Fruit fly (Drosophila melanogaster): Measurements from ENCODE around the gene Nubp2.
A peak's percentile ranks its signal among the peaks of the same experiment; 100 is the strongest.

Gene Nubp2

DNA sequence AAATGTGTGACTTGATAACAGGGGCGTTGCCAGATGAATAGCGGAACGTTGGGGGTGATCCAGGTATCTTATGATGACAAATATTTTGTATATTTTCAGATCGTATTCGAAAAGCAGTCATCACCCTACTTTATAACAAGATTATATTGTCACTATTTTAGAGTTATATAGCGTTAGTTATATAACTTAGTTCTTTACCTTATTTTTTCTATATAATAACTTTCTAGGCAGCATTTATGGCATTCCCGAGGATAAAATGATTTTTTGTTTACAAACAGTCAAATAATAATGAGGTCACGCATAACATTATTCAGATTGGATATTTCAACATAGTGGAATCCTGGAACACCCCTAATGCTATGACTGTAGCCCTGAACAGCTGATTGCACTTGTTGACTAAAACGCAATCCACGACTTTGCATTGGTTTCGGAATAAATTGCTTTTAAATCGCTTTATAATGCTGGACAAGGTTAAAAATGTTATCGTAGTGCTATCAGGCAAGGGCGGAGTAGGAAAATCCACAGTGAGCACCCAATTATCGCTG lies at the start of gene Nubp2:
TSS of gene Nubp2 (plus strand) at position 381 of the 545 bp plus-strand sequence.
- TF ChIP-seq CG1620 (GFP tag; optimal IDR thresholded peaks at IDR 0.05) (peak; percentile 97), kay (GFP tag; ENCODE audit: borderline replicate concordance) (peak; percentile 58), CG7101 (tag; optimal IDR thresholded peaks at IDR 0.05) (peak; percentile 94), Clk (GFP tag; optimal IDR thresholded peaks at IDR 0.05) (peak; percentile 90), toe (GFP tag; optimal IDR thresholded peaks at IDR 0.05) (peak; percentile 98), tj (GFP tag; optimal IDR thresholded peaks at IDR 0.05) (peak; percentile 87), Mnt (GFP tag; optimal IDR thresholded peaks at IDR 0.05) (peak; percentile 92), CG33017 (tag; optimal IDR thresholded peaks at IDR 0.05) (peak; percentile 88), ovo (GFP tag; optimal IDR thresholded peaks at IDR 0.05) (peak; percentile 91), pad (GFP tag; optimal IDR thresholded peaks at IDR 0.05) (peak; percentile 86), bab1 (GFP tag; optimal IDR thresholded peaks at IDR 0.05) (peak; percentile 96), CG7045 (GFP tag; optimal IDR thresholded peaks at IDR 0.05) (peak; percentile 96), Hr96 (GFP tag; optimal IDR thresholded peaks at IDR 0.05) (peak; percentile 94), Crg-1 (GFP tag; optimal IDR thresholded peaks at IDR 0.05) (peak; percentile 91), CG11617 (GFP tag; optimal IDR thresholded peaks at IDR 0.05) (peak; percentile 96), CG5204 (GFP tag; optimal IDR thresholded peaks at IDR 0.05) (peak; percentile 96), cnc (optimal IDR thresholded peaks at IDR 0.05) (no peak), CG14711 (tag; optimal IDR thresholded peaks at IDR 0.05) (peak; percentile 88), cic (GFP tag; optimal IDR thresholded peaks at IDR 0.05) (peak; percentile 68), CG12768 (GFP tag; optimal IDR thresholded peaks at IDR 0.05) (peak; percentile 93)

DNA sequence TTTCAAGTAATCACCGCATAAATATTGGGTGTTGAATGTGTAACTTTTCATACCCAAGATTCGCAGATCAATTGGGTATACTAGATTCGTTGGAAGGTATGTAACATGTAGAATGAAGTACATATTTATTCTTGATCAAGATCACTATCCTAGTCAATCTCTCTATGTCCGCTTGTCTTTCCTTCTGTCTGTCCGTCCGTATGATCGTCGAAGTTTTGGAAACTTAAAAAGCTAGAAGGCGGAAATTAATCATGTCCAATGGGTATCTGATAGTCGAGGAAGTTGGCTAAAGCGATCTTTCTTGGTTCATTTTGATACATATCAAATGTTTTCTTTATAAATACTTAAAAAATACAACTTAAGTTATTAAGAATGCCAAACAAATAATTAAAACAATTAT lies 38.7 kb upstream of the Nubp2 start:
- TF ChIP-seq CG7101 (tag; optimal IDR thresholded peaks at IDR 0.05) (no peak), CG1620 (GFP tag; optimal IDR thresholded peaks at IDR 0.05) (no peak), CG5204 (GFP tag; optimal IDR thresholded peaks at IDR 0.05) (no peak), Hr96 (GFP tag; optimal IDR thresholded peaks at IDR 0.05) (no peak), Clk (GFP tag; optimal IDR thresholded peaks at IDR 0.05) (no peak), cnc (optimal IDR thresholded peaks at IDR 0.05) (no peak), CG11617 (GFP tag; optimal IDR thresholded peaks at IDR 0.05) (no peak)

DNA sequence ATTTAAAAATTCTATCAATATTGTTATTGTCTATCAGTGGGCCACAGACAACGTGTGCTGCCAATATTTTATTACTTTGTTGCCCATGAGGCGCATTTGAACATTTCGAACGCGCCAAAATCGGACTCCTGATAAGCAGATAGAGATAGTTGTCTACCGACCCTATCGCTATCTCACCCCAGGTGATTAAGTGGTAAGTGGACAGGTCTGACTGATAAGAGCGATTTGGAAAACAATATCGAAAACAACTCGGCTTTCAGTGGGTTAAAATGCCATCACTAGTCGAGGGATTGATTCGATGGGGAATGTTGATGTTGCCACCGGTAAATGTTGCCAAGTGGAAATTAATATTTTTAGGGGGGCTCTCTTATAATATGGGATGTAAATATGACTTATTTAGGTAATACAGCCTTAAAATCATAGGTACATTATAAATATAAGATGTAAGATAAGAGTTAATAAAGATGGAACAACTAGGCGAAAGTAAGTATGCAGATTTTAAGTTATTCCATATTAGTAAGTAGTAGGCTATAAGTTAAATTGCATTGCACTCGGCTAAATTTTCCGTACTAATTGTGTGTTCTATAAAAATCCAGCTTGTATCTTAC lies 34.7 kb upstream of the Nubp2 start, which contains the start of gene ND-39:
TSS of gene ND-39 (plus strand) at position 558 of the 608 bp plus-strand sequence.
- TF ChIP-seq Crg-1 (GFP tag; optimal IDR thresholded peaks at IDR 0.05) (no peak), CG12768 (GFP tag; optimal IDR thresholded peaks at IDR 0.05) (no peak), ovo (GFP tag; optimal IDR thresholded peaks at IDR 0.05) (no peak), Clk (GFP tag; optimal IDR thresholded peaks at IDR 0.05) (no peak), bab1 (GFP tag; optimal IDR thresholded peaks at IDR 0.05) (no peak), CG11617 (GFP tag; optimal IDR thresholded peaks at IDR 0.05) (no peak), Hr96 (GFP tag; optimal IDR thresholded peaks at IDR 0.05) (no peak), pad (GFP tag; optimal IDR thresholded peaks at IDR 0.05) (no peak), CG1620 (GFP tag; optimal IDR thresholded peaks at IDR 0.05) (no peak), Mnt (GFP tag; optimal IDR thresholded peaks at IDR 0.05) (no peak), CG5204 (GFP tag; optimal IDR thresholded peaks at IDR 0.05) (no peak), cic (GFP tag; optimal IDR thresholded peaks at IDR 0.05) (no peak), kay (GFP tag; ENCODE audit: borderline replicate concordance) (no peak), CG7101 (tag; optimal IDR thresholded peaks at IDR 0.05) (no peak), toe (GFP tag; optimal IDR thresholded peaks at IDR 0.05) (no peak), CG33017 (tag; optimal IDR thresholded peaks at IDR 0.05) (no peak), CG14711 (tag; optimal IDR thresholded peaks at IDR 0.05) (no peak)

DNA sequence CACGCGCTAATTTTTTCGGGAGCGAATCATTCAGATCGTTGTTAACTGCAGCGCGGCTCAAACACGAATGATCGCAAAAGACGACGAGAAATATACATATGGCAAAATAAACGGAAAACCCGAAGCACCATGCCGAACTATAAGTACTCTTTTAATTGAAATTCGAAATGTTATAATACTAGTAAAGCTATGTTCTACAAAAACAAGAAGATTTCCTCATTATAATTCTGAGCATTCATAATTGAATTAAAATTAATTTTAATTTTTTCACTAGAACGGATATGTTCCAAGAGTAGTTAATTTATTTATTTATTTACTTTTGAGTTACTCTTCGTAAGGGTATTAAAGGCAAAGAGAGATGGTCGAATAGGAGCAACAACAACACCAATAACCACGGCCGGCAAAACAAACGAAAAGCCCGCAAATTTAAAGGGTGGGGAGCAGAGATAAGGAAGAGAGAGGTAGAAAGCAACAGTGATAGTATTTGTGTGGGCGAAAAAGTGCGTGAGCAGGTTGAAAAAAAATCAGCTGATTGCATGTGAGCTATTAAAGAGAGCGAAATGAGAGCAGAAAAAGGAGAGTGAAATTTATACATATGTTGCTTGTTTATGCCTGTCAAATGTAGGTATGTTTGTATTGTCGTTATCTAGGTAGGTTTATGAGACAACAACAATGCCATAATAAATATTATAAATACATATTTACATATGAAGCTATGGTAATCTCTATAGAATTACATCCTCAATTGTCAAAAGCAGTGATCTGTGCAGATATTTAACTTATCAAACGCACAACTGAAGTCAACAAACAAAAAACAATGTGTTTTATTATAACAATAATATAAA lies 32.7 kb upstream of the Nubp2 start:
- TF ChIP-seq CG7101 (tag; optimal IDR thresholded peaks at IDR 0.05): peak; percentile 81
- peak; percentile 2 for TF ChIP-seq pad (GFP tag; optimal IDR thresholded peaks at IDR 0.05)
- peak; percentile 16 for TF ChIP-seq Hr96 (GFP tag; optimal IDR thresholded peaks at IDR 0.05)
- peak; percentile 76 for TF ChIP-seq CG33017 (tag; optimal IDR thresholded peaks at IDR 0.05)
- TF ChIP-seq bab1 (GFP tag; optimal IDR thresholded peaks at IDR 0.05): peak; percentile 95
- no peak for TF ChIP-seq Crg-1 (GFP tag; optimal IDR thresholded peaks at IDR 0.05)
- TF ChIP-seq CG14711 (tag; optimal IDR thresholded peaks at IDR 0.05): peak; percentile 78
- TF ChIP-seq cnc (optimal IDR thresholded peaks at IDR 0.05): no peak
- TF ChIP-seq CG1620 (GFP tag; optimal IDR thresholded peaks at IDR 0.05): peak; percentile 11
- no peak for TF ChIP-seq Clk (GFP tag; optimal IDR thresholded peaks at IDR 0.05)
- TF ChIP-seq Mnt (GFP tag; optimal IDR thresholded peaks at IDR 0.05): peak; percentile 10
- no peak for TF ChIP-seq kay (GFP tag; ENCODE audit: borderline replicate concordance)
- TF ChIP-seq CG5204 (GFP tag; optimal IDR thresholded peaks at IDR 0.05): peak; percentile 24
- TF ChIP-seq toe (GFP tag; optimal IDR thresholded peaks at IDR 0.05): no peak
- TF ChIP-seq CG12768 (GFP tag; optimal IDR thresholded peaks at IDR 0.05): peak; percentile 58
- TF ChIP-seq CG11617 (GFP tag; optimal IDR thresholded peaks at IDR 0.05): peak; percentile 75
- peak; percentile 19 for TF ChIP-seq CG7045 (GFP tag; optimal IDR thresholded peaks at IDR 0.05)
- TF ChIP-seq ovo (GFP tag; optimal IDR thresholded peaks at IDR 0.05): no peak
- peak; percentile 63 for TF ChIP-seq tj (GFP tag; optimal IDR thresholded peaks at IDR 0.05)
- TF ChIP-seq cic (GFP tag; optimal IDR thresholded peaks at IDR 0.05): peak; percentile 21

DNA sequence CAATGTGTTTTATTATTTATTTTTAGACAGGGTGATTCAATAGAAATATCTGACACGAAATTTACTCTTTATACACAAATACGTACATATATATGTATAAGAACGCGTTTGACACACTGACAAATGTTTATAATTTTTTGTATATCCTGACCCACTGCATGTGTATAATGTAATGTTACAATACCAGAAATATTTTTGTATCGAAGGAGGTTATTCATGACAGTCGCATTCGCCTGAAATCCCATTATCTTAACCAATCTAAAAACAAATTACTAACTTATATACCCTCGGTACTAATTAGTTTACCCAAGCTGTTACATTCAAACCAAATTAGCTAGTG lies 32.1 kb upstream of the Nubp2 start:
- TF ChIP-seq Mnt (GFP tag; optimal IDR thresholded peaks at IDR 0.05): no peak
- TF ChIP-seq cic (GFP tag; optimal IDR thresholded peaks at IDR 0.05): no peak
- no peak for TF ChIP-seq CG5204 (GFP tag; optimal IDR thresholded peaks at IDR 0.05)
- no peak for TF ChIP-seq toe (GFP tag; optimal IDR thresholded peaks at IDR 0.05)
- TF ChIP-seq CG12768 (GFP tag; optimal IDR thresholded peaks at IDR 0.05): no peak
